Worm (Caenorhabditis elegans) whole organism, midembryonic: ENCODE data around the gene F25D1.8.

ENCODE experiments used
- T22C8.4 ChIP-seq: fragments of 200-800 bp; sonication (Bioruptor generic); IDR thresholded peaks from 2 replicates; pipeline ENCODE4 v1.3.6; 2022; ENCODE audit warnings: missing genetic modification characterization, missing compliant biosample characterization
- cog-1 ChIP-seq: sonication (generic microtip); optimal IDR thresholded peaks from 2 replicates; lab custom pipeline; 2016; ENCODE audit warnings: missing genetic modification characterization, missing compliant biosample characterization
- flt-1 ChIP-seq: fragments of 200-800 bp; sonication (Bioruptor generic); IDR thresholded peaks from 2 replicates; pipeline ENCODE4 v1.3.6; 2022; ENCODE audit warnings: missing genetic modification characterization, missing compliant biosample characterization
- klf-2 ChIP-seq: fragments of 200-800 bp; sonication (Bioruptor generic); conservative IDR thresholded peaks from 2 replicates; pipeline ENCODE4 v1.3.6; 2022; ENCODE audit warnings: missing genetic modification reagents, missing genetic modification characterization, missing compliant biosample characterization
- med-1 ChIP-seq: sonication (generic microtip); optimal IDR thresholded peaks from 2 replicates; lab custom pipeline; 2017; ENCODE audit warnings: missing genetic modification characterization, mild to moderate bottlenecking, missing compliant biosample characterization, antibody characterized with exemption, missing genetic modification reagents; ENCODE audit not compliant: insufficient read depth
- ref-1 ChIP-seq: fragments of 200-800 bp; sonication (Bioruptor generic); conservative IDR thresholded peaks from 2 replicates; pipeline ENCODE4 v1.3.6; 2022; ENCODE audit warnings: missing genetic modification reagents, missing genetic modification characterization, missing compliant biosample characterization
- tab-1 ChIP-seq: fragments of 200-800 bp; sonication (Bioruptor generic); IDR thresholded peaks from 2 replicates; pipeline ENCODE4 v1.3.6; 2022; ENCODE audit warnings: missing genetic modification characterization, missing compliant biosample characterization
- ztf-23 ChIP-seq: fragments of 200-800 bp; sonication (Bioruptor generic); IDR thresholded peaks from 2 replicates; pipeline ENCODE4 v1.3.6; 2022; ENCODE audit warnings: missing genetic modification reagents, missing genetic modification characterization, missing compliant biosample characterization
- ztf-29 ChIP-seq: fragments of 200-800 bp; sonication (Bioruptor generic); IDR thresholded peaks from 2 replicates; pipeline ENCODE4 v1.3.6; 2022; ENCODE audit warnings: missing genetic modification reagents, missing genetic modification characterization, missing compliant biosample characterization

The F25D1.8 gene

DNA sequence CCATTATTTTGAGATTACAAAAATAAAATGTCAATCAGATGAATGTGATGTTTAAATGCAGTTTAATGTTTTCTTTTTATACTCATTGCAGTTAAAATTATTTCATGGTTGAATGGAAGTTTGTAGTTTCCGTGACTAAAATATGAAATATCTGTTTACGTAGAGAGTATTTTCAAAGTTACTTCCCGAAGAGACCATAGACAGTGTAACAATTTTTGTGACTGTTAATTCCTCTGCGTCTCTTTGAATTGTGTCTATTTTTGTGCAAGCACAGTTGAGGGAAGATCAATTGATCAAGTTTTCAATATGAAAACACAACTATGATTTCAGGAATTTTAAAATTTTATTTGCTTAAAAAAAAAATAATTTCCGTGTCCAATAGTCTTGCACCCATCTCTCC, 7.5 kb downstream of the F25D1.8 start, which contains the start of gene F25D1.5:
Gene F25D1.5, minus strand, starts transcription at position 35 of the 400 bp plus-strand sequence.
- TF ChIP-seq ref-1 (GFP tag; lab: Robert Waterston, UW) (no peak), klf-2 (GFP tag; lab: Robert Waterston, UW) (no peak), flt-1 (GFP tag; lab: Robert Waterston, UW) (no peak), med-1 (GFP tag; lab: Kevin White, UChicago) (no peak), T22C8.4 (GFP tag; lab: Robert Waterston, UW) (no peak), tab-1 (GFP tag; lab: Robert Waterston, UW) (no peak), ztf-29 (GFP tag; lab: Robert Waterston, UW) (no peak), ztf-23 (GFP tag; lab: Robert Waterston, UW) (no peak), cog-1 (tag; lab: Kevin White, UChicago) (no peak)

DNA sequence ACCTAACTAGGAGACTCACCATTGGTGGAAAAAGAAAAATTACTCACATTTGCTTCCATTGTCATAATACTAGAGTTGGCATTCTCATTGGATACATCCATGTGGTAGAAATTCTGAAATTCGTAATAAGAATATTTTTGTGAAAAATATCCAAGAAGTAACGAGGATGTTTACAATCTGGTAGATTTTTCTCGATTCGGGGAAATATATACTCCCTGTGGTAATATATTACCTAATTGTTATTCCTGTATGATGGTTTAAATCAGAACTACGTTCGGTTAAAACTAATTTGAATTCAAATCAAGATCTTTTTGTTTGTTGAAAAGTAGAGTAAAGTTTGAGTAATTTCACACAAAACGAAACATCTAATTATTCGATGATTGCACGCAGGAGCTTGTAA, 9.8 kb downstream of the F25D1.8 start, which contains the start of gene srd-34:
Gene srd-34, minus strand, starts transcription at position 101 of the 400 bp plus-strand sequence.
- TF ChIP-seq klf-2 (GFP tag; lab: Robert Waterston, UW) (no peak), ztf-23 (GFP tag; lab: Robert Waterston, UW) (no peak), tab-1 (GFP tag; lab: Robert Waterston, UW) (no peak), cog-1 (tag; lab: Kevin White, UChicago) (no peak), med-1 (GFP tag; lab: Kevin White, UChicago) (no peak), ztf-29 (GFP tag; lab: Robert Waterston, UW) (no peak), T22C8.4 (GFP tag; lab: Robert Waterston, UW) (no peak), flt-1 (GFP tag; lab: Robert Waterston, UW) (no peak), ref-1 (GFP tag; lab: Robert Waterston, UW) (no peak)

- no peak for TF ChIP-seq klf-2 (GFP tag; lab: Robert Waterston, UW)
- TF ChIP-seq cog-1 (tag; lab: Kevin White, UChicago) = no peak
- no peak for TF ChIP-seq tab-1 (GFP tag; lab: Robert Waterston, UW)
- no peak for TF ChIP-seq ref-1 (GFP tag; lab: Robert Waterston, UW)
- TF ChIP-seq T22C8.4 (GFP tag; lab: Robert Waterston, UW) = no peak
- TF ChIP-seq med-1 (GFP tag; lab: Kevin White, UChicago) = no peak
- TF ChIP-seq ztf-23 (GFP tag; lab: Robert Waterston, UW) = no peak
- TF ChIP-seq flt-1 (GFP tag; lab: Robert Waterston, UW) = no peak
- no peak for TF ChIP-seq ztf-29 (GFP tag; lab: Robert Waterston, UW)
These were observed 10.5 kb downstream of the F25D1.8 start, which contains the start of gene F32G8.2 for ce11 chrV:10549717-10550116. TSS of gene F32G8.2 (plus strand) at chrV:10550017.

DNA sequence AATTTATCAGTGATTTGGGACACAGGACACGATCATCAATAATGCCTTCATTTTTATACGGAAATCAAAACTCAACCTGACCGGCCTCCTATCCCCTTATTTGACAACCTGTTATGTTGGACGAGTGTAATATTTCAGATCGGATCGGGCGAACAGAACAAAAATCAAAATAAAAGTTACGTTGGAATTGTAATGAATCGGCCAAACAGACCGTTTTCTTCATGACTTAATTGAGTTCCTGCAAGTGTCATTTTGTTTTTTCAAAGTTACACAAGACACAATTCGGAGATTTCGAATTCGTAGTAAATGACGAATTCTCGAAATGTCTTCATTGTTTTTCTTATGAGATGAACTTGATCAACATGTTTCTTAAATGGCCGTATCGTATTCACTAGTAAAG, 16.0 kb downstream of the F25D1.8 start, which contains the start of gene F32G8.3:
Gene F32G8.3, minus strand, starts transcription at position 101 of the 400 bp plus-strand sequence.
- no peak for TF ChIP-seq ztf-23 (GFP tag; lab: Robert Waterston, UW)
- no peak for TF ChIP-seq flt-1 (GFP tag; lab: Robert Waterston, UW)
- no peak for TF ChIP-seq tab-1 (GFP tag; lab: Robert Waterston, UW)
- TF ChIP-seq T22C8.4 (GFP tag; lab: Robert Waterston, UW) = no peak
- no peak for TF ChIP-seq med-1 (GFP tag; lab: Kevin White, UChicago)
- TF ChIP-seq klf-2 (GFP tag; lab: Robert Waterston, UW) = no peak
- TF ChIP-seq ref-1 (GFP tag; lab: Robert Waterston, UW) = no peak
- no peak for TF ChIP-seq ztf-29 (GFP tag; lab: Robert Waterston, UW)
- TF ChIP-seq cog-1 (tag; lab: Kevin White, UChicago) = no peak

ce11 chrV:10556362-10556761, 17.1 kb downstream of the F25D1.8 start:
- TF ChIP-seq flt-1 (GFP tag; lab: Robert Waterston, UW) (no peak), klf-2 (GFP tag; lab: Robert Waterston, UW) (no peak), T22C8.4 (GFP tag; lab: Robert Waterston, UW) (no peak), ztf-29 (GFP tag; lab: Robert Waterston, UW) (no peak), ztf-23 (GFP tag; lab: Robert Waterston, UW) (no peak), med-1 (GFP tag; lab: Kevin White, UChicago) (no peak), cog-1 (tag; lab: Kevin White, UChicago) (no peak), ref-1 (GFP tag; lab: Robert Waterston, UW) (no peak), tab-1 (GFP tag; lab: Robert Waterston, UW) (no peak)

DNA sequence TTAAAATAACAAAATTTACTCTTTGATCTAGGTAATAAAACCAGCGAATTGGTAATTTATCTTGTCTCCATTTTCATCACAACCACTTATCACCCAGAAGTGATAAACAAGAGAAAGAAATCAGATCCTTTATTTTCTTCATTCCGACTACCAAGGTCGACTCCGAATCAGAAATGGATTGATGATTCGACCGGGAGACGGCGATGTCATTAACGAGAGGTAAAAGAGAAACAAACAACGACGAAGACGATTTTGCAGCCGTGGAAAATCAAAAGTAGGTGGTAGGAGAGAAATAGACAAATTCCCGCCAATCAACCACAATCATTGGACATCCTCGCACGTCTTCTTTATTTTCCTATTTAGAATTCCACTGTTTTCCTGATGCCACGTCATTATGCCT, 17.9 kb downstream of the F25D1.8 start:
- TF ChIP-seq T22C8.4 (GFP tag; lab: Robert Waterston, UW) = no peak
- TF ChIP-seq cog-1 (tag; lab: Kevin White, UChicago) = no peak
- no peak for TF ChIP-seq tab-1 (GFP tag; lab: Robert Waterston, UW)
- TF ChIP-seq ztf-23 (GFP tag; lab: Robert Waterston, UW) = no peak
- TF ChIP-seq flt-1 (GFP tag; lab: Robert Waterston, UW) = no peak
- no peak for TF ChIP-seq ref-1 (GFP tag; lab: Robert Waterston, UW)
- no peak for TF ChIP-seq ztf-29 (GFP tag; lab: Robert Waterston, UW)
- no peak for TF ChIP-seq klf-2 (GFP tag; lab: Robert Waterston, UW)
- TF ChIP-seq med-1 (GFP tag; lab: Kevin White, UChicago) = no peak

- TF ChIP-seq cog-1 (tag; lab: Kevin White, UChicago) (no peak), tab-1 (GFP tag; lab: Robert Waterston, UW) (no peak), T22C8.4 (GFP tag; lab: Robert Waterston, UW) (no peak), ref-1 (GFP tag; lab: Robert Waterston, UW) (no peak), klf-2 (GFP tag; lab: Robert Waterston, UW) (no peak), med-1 (GFP tag; lab: Kevin White, UChicago) (no peak), ztf-29 (GFP tag; lab: Robert Waterston, UW) (no peak)
These were observed 18.5 kb downstream of the F25D1.8 start, which contains the start of gene best-14 for ce11 chrV:10557676-10558075. TSS of gene best-14 (plus strand) at chrV:10557976.

DNA sequence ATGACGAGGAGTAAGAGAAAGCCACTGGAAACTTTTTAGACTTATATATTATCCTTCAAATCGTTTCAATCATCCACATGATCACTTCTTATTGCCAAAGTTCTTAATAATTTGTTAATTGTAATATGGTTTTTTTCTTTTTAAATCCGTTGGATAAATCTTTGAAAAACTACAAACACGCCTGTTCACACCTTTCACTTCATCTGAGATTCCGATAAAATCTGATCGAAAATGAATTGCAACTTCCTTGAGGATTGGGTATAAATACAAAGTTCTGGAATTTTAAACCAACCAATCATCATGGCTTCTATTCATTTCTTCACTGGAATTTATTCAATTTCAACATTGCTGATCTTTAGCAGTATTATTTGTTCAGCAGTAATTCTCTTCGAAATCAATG, 21.4 kb downstream of the F25D1.8 start, which contains the start of gene col-152:
Gene col-152, plus strand, starts transcription at position 301 of the 400 bp plus-strand sequence.
- TF ChIP-seq ztf-23 (GFP tag; lab: Robert Waterston, UW) (no peak), med-1 (GFP tag; lab: Kevin White, UChicago) (no peak), flt-1 (GFP tag; lab: Robert Waterston, UW) (no peak), ref-1 (GFP tag; lab: Robert Waterston, UW) (no peak), klf-2 (GFP tag; lab: Robert Waterston, UW) (no peak), tab-1 (GFP tag; lab: Robert Waterston, UW) (no peak), ztf-29 (GFP tag; lab: Robert Waterston, UW) (no peak), T22C8.4 (GFP tag; lab: Robert Waterston, UW) (no peak), cog-1 (tag; lab: Kevin White, UChicago) (no peak)
